Fruit fly (Drosophila melanogaster): Measurements from ENCODE around the gene nebu.

DNA sequence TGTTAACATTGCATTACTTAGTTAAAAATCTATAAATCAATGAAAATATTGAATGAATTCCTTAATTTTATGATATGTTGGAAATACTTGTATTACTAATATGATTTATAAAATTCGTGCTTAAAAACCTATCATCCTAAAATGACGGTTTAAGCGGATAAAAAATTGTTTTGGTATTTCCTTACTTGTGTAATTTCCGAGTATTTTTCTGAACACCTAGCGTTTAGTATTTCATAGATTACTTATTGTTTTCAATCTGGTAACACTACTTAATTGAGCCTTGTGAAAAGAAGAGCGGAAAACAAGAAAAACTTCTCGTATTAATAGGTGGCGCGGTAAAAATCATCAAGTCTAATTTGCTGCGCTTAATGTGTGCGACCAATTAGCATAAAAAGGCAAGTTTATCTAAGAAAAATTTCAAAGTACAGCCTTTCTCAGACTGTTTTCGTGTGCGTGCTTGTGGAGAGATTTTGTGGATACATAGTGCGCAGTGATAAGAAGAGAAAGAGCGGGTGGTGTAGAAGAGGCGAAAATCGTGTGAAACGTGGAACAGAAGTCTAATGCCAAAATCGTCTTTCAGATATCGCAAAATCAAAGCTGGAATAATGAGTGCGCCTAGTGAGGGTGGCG is 37.1 kb downstream of the nebu start, which contains the start of gene Sap130:
- TF ChIP-seq CG33017 (tag; optimal IDR thresholded peaks at IDR 0.05) (no peak), CG11617 (GFP tag; optimal IDR thresholded peaks at IDR 0.05) (no peak), Clk (GFP tag; optimal IDR thresholded peaks at IDR 0.05) (no peak), tj (GFP tag; optimal IDR thresholded peaks at IDR 0.05) (no peak), kay (GFP tag; ENCODE audit: borderline replicate concordance) (no peak), Crg-1 (GFP tag; optimal IDR thresholded peaks at IDR 0.05) (no peak), CG14711 (tag; optimal IDR thresholded peaks at IDR 0.05) (no peak), Hr96 (GFP tag; optimal IDR thresholded peaks at IDR 0.05) (no peak), CG7045 (GFP tag; optimal IDR thresholded peaks at IDR 0.05) (no peak), ovo (GFP tag; optimal IDR thresholded peaks at IDR 0.05) (no peak), cnc (optimal IDR thresholded peaks at IDR 0.05) (no peak), CG7101 (tag; optimal IDR thresholded peaks at IDR 0.05) (no peak)

All from whole organism, adult.